Fruit fly (Drosophila melanogaster): ENCODE data around the gene CG6686.

CG6686 gene

DNA sequence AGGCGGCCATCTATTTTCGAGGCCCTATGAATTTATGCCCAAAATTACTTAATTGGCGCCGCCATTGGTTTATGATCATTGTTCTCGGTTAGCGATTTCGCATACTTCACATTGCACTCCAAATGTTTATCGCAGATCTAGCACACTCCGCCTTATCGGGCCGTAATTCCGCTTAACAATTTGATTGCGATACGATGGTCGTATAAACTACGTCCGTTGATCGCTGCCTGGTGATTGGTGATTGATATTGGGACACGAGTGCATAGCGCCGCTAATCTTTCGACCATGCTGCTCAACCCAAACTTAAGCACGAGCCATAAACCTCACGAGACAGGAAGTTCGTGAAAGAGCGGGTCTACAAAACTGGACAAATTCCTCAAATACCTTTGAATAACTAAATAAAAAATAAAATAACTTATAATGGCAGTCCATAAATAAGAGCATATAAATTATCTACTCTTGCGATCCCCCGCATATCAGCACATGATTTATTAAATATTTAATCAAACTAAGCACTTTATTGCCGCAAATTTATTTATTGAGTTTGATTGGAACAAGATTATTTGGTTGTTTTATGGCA lies 42.8 kb upstream of the CG6686 start (continued):
- TF ChIP-seq oc (tag; optimal IDR thresholded peaks at IDR 0.05) (no peak), PHDP (tag; optimal IDR thresholded peaks at IDR 0.05) (peak; percentile 9), Nf-YB (GFP tag; optimal IDR thresholded peaks at IDR 0.05) (peak; percentile 58), nom (GFP tag; optimal IDR thresholded peaks at IDR 0.05) (no peak), Dek (tag; optimal IDR thresholded peaks at IDR 0.05) (no peak), zfh1 (GFP tag; IDR thresholded peaks at IDR 0.05) (no peak), CG7357 (GFP tag; IDR thresholded peaks at IDR 0.05) (no peak), chinmo (GFP tag; IDR thresholded peaks at IDR 0.05; ENCODE audit: partially characterized antibody) (0 out of 4 replicates have a peak, but pooled peaks have one; percentile 48), CG18262 (tag; optimal IDR thresholded peaks at IDR 0.05) (no peak), CG3847 (GFP tag; IDR thresholded peaks at IDR 0.05) (no peak), gcm2 (GFP tag; optimal IDR thresholded peaks at IDR 0.05) (no peak), CG10654 (GFP tag; optimal IDR thresholded peaks at IDR 0.05) (no peak), sd (tag; optimal IDR thresholded peaks at IDR 0.05) (peak; percentile 87), CG34376 (GFP tag; optimal IDR thresholded peaks at IDR 0.05) (peak; percentile 82), CG11504 (tag; optimal IDR thresholded peaks at IDR 0.05) (no peak), CG34224 (GFP tag; IDR thresholded peaks at IDR 0.05; ENCODE audit: partially characterized antibody) (no peak), Hr3 (GFP tag; optimal IDR thresholded peaks at IDR 0.05) (no peak), CG11398 (GFP tag; optimal IDR thresholded peaks at IDR 0.05) (no peak), CG18599 (GFP tag; optimal IDR thresholded peaks at IDR 0.05) (peak; percentile 4), Bdp1 (GFP tag; optimal IDR thresholded peaks at IDR 0.05) (no peak), grn (GFP tag; optimal IDR thresholded peaks at IDR 0.05) (peak; percentile 95), ham (GFP tag; IDR thresholded peaks at IDR 0.05) (no peak), NfI (GFP tag; optimal IDR thresholded peaks at IDR 0.05) (no peak), zen2 (GFP tag; IDR thresholded peaks at IDR 0.05; ENCODE audit: partially characterized antibody) (no peak), cad (GFP tag; optimal IDR thresholded peaks at IDR 0.05) (no peak), CG1832 (GFP tag; optimal IDR thresholded peaks at IDR 0.05) (no peak), B-H2 (GFP tag; optimal IDR thresholded peaks at IDR 0.05) (peak; percentile 10), vnd (GFP tag; IDR thresholded peaks at IDR 0.05; ENCODE audit: partially characterized antibody) (peak; percentile 44; the same call in 1 of the 3 replicates), C15 (GFP tag; IDR thresholded peaks at IDR 0.05) (no peak), CG17612 (GFP tag; IDR thresholded peaks at IDR 0.05) (no peak), disco-r (GFP tag; optimal IDR thresholded peaks at IDR 0.05) (no peak), croc (GFP tag; conservative IDR thresholded peaks at IDR 0.05) (no peak), CG5180 (GFP tag; optimal IDR thresholded peaks at IDR 0.05) (no peak), fd96Cb (tag; optimal IDR thresholded peaks at IDR 0.05) (no peak), bcd (GFP tag; optimal IDR thresholded peaks at IDR 0.05) (no peak), Oaz (GFP tag; IDR thresholded peaks at IDR 0.05) (no peak), CG6175 (GFP tag; IDR thresholded peaks at IDR 0.05) (no peak), CG17328 (GFP tag; IDR thresholded peaks at IDR 0.05) (no peak), org-1 (GFP tag; optimal IDR thresholded peaks at IDR 0.05) (no peak), CG15011 (GFP tag; optimal IDR thresholded peaks at IDR 0.05) (no peak), CG4360 (GFP tag; IDR thresholded peaks at IDR 0.05) (no peak), lilli (GFP tag; optimal IDR thresholded peaks at IDR 0.05) (no peak), CG42726 (GFP tag; IDR thresholded peaks at IDR 0.05; ENCODE audit: partially characterized antibody) (no peak), CG1529 (GFP tag; optimal IDR thresholded peaks at IDR 0.05) (no peak), Vsx1 (GFP tag; optimal IDR thresholded peaks at IDR 0.05) (no peak), gce (GFP tag; IDR thresholded peaks at IDR 0.05) (no peak), NK7.1 (GFP tag; optimal IDR thresholded peaks at IDR 0.05) (no peak), Lim3 (GFP tag; IDR thresholded peaks at IDR 0.05) (no peak), CG7372 (GFP tag; IDR thresholded peaks at IDR 0.05) (no peak), CG12219 (GFP tag; optimal IDR thresholded peaks at IDR 0.05) (no peak), HLH3B (GFP tag; IDR thresholded peaks at IDR 0.05) (no peak)

Data from whole organism, embryonic.